Fruit fly (Drosophila melanogaster) Kc167 (cell line): Measurements from ENCODE around the gene CG17600.

ENCODE experiments used
- Myc ChIP-seq: fragments of >200 bp; optimal IDR thresholded peaks from 2 replicates; lab custom pipeline; 2017; ENCODE audit warnings: missing external identifiers
- Sin3A ChIP-seq: fragments of >200 bp; optimal IDR thresholded peaks from 2 replicates; lab custom pipeline; 2018; ENCODE audit warnings: missing external identifiers
- h ChIP-seq: fragments of >200 bp; optimal IDR thresholded peaks from 3 replicates; lab custom pipeline; 2018; ENCODE audit warnings: missing external identifiers
- insv ChIP-seq: fragments of >200 bp; optimal IDR thresholded peaks from 3 replicates; lab custom pipeline; 2018; ENCODE audit warnings: missing external identifiers
- psq ChIP-seq: fragments of >200 bp; optimal IDR thresholded peaks from 2 replicates; lab custom pipeline; 2017; ENCODE audit warnings: missing external identifiers
- ttk ChIP-seq: sonication (Bioruptor generic); optimal IDR thresholded peaks from 2 replicates; lab custom pipeline; 2017; ENCODE audit warnings: missing external identifiers

dm6 chrX:22479207-22479820, 35.7 kb upstream of the CG17600 start:
- TF ChIP-seq psq (lab: Kevin White, UChicago) (no peak), insv (lab: Kevin White, UChicago) (no peak), ttk (lab: Kevin White, UChicago) (no peak), h (lab: Kevin White, UChicago) (no peak), Myc (lab: Kevin White, UChicago) (no peak), Sin3A (lab: Kevin White, UChicago) (no peak)
